Worm (Caenorhabditis elegans) whole organism, L2 larva: ENCODE results near the gene F35H10.6.

Experiments
- C34F6.9 ChIP-seq: fragments of 150-350 bp; optimal IDR thresholded peaks from 2 replicates; lab custom pipeline; 2014; ENCODE audit warnings: missing biosample characterization, missing genetic modification characterization
- F13H6.1 ChIP-seq: sonication (generic microtip); optimal IDR thresholded peaks from 2 replicates; lab custom pipeline; 2016; ENCODE audit warnings: missing genetic modification characterization, missing compliant biosample characterization
- R02D3.7 ChIP-seq: fragments of 150-350 bp; optimal IDR thresholded peaks from 2 replicates; lab custom pipeline; 2014; ENCODE audit warnings: missing biosample characterization, missing genetic modification characterization
- Y55F3AM.14 ChIP-seq: fragments of 200-800 bp; sonication (Bioruptor generic); optimal IDR thresholded peaks from 2 replicates; lab custom pipeline; 2018; ENCODE audit warnings: mild to moderate bottlenecking, missing genetic modification characterization, missing compliant biosample characterization
- ZK546.5 ChIP-seq: sonication (generic microtip); optimal IDR thresholded peaks from 2 replicates; lab custom pipeline; 2017; ENCODE audit warnings: missing biosample characterization, missing genetic modification characterization
- alr-1 ChIP-seq: fragments of 150-350 bp; optimal IDR thresholded peaks from 2 replicates; lab custom pipeline; 2014; ENCODE audit warnings: missing biosample characterization, missing genetic modification characterization
- aly-2 ChIP-seq: fragments of 150-350 bp; optimal IDR thresholded peaks from 2 replicates; lab custom pipeline; 2014; ENCODE audit warnings: missing biosample characterization, missing genetic modification characterization
- ama-1 ChIP-seq: fragments of 150-350 bp; optimal IDR thresholded peaks from 2 replicates; lab custom pipeline; 2018; ENCODE audit warnings: inconsistent platforms
- blmp-1 ChIP-seq: sonication (generic microtip); optimal IDR thresholded peaks from 2 replicates; lab custom pipeline; 2017; ENCODE audit warnings: missing genetic modification characterization, mild to moderate bottlenecking, missing compliant biosample characterization, antibody characterized with exemption, moderate library complexity; ENCODE audit not compliant: insufficient read depth
- ceh-82 ChIP-seq: fragments of 150-350 bp; optimal IDR thresholded peaks from 2 replicates; lab custom pipeline; 2014; ENCODE audit warnings: missing biosample characterization, missing genetic modification characterization
- elt-1 ChIP-seq: fragments of 150-350 bp; optimal IDR thresholded peaks from 2 replicates; lab custom pipeline; 2014; ENCODE audit warnings: missing biosample characterization, missing genetic modification characterization
- elt-3 ChIP-seq: sonication (generic microtip); optimal IDR thresholded peaks from 2 replicates; lab custom pipeline; 2017; ENCODE audit warnings: missing biosample characterization, missing genetic modification characterization
- fos-1 ChIP-seq: fragments of 150-350 bp; optimal IDR thresholded peaks from 2 replicates; lab custom pipeline; 2014; ENCODE audit warnings: missing biosample characterization, missing genetic modification characterization
- gmeb-1 ChIP-seq: fragments of 150-350 bp; optimal IDR thresholded peaks from 2 replicates; lab custom pipeline; 2014; ENCODE audit warnings: missing biosample characterization, missing genetic modification characterization
- lin-11 ChIP-seq: fragments of 150-350 bp; sonication (generic microtip); optimal IDR thresholded peaks from 2 replicates; lab custom pipeline; 2014; ENCODE audit warnings: missing biosample characterization, missing genetic modification characterization, inconsistent platforms, mixed read lengths
- lin-13 ChIP-seq: fragments of 150-350 bp; optimal IDR thresholded peaks from 2 replicates; lab custom pipeline; 2014; ENCODE audit warnings: missing biosample characterization, missing genetic modification reagents, missing genetic modification characterization
- lsy-2 ChIP-seq, 2 experiments: fragments of 150-350 bp in 1 of 2; sonication (generic microtip) in 1 of 2; optimal IDR thresholded peaks; 2 replicates each; lab custom pipeline; 2014 to 2017; ENCODE audit warnings: missing biosample characterization in 2 of 2, missing genetic modification characterization in 2 of 2
- mab-5 ChIP-seq: fragments of 150-350 bp; optimal IDR thresholded peaks from 2 replicates; lab custom pipeline; 2014; ENCODE audit warnings: missing biosample characterization, missing genetic modification characterization
- mdl-1 ChIP-seq, 2 experiments: fragments of 150-350 bp in 1 of 2; sonication (generic microtip) in 1 of 2; optimal IDR thresholded peaks; 2 replicates each; lab custom pipeline; 2017; ENCODE audit warnings: missing biosample characterization in 2 of 2, missing genetic modification characterization in 2 of 2
- nhr-10 ChIP-seq: sonication (generic microtip); optimal IDR thresholded peaks from 2 replicates; lab custom pipeline; 2017; ENCODE audit warnings: missing biosample characterization, missing genetic modification characterization
- nhr-12 ChIP-seq: fragments of 150-350 bp; optimal IDR thresholded peaks from 2 replicates; lab custom pipeline; 2014; ENCODE audit warnings: missing biosample characterization, missing genetic modification characterization
- nhr-21 ChIP-seq: fragments of 150-350 bp; optimal IDR thresholded peaks from 2 replicates; lab custom pipeline; 2014; ENCODE audit warnings: missing biosample characterization, missing genetic modification characterization
- nhr-6 ChIP-seq: fragments of 150-350 bp; optimal IDR thresholded peaks from 2 replicates; lab custom pipeline; 2014; ENCODE audit warnings: missing biosample characterization, missing genetic modification characterization
- sem-4 ChIP-seq: fragments of 150-350 bp; optimal IDR thresholded peaks from 2 replicates; lab custom pipeline; 2014; ENCODE audit warnings: missing biosample characterization, missing genetic modification reagents, missing genetic modification characterization
- skn-1 ChIP-seq: sonication (generic microtip); optimal IDR thresholded peaks from 2 replicates; lab custom pipeline; 2017; ENCODE audit warnings: missing biosample characterization, missing genetic modification characterization
- sma-9 ChIP-seq, 2 experiments: fragments of 150-350 bp in 1 of 2; sonication (generic microtip) in 1 of 2; optimal IDR thresholded peaks; 2 replicates each; lab custom pipeline; 2014 to 2016; ENCODE audit warnings: missing genetic modification characterization in 2 of 2, mild to moderate bottlenecking in 1 of 2, missing biosample characterization in 1 of 2, missing compliant biosample characterization in 1 of 2, missing genetic modification reagents in 1 of 2, moderate library complexity in 1 of 2
- snpc-4 ChIP-seq: fragments of 150-350 bp; optimal IDR thresholded peaks from 2 replicates; lab custom pipeline; 2014; ENCODE audit warnings: missing biosample characterization, missing genetic modification characterization
- unc-62 ChIP-seq: fragments of 150-350 bp; optimal IDR thresholded peaks from 2 replicates; lab custom pipeline; 2014; ENCODE audit warnings: missing biosample characterization, missing genetic modification reagents, missing genetic modification characterization
- zag-1 ChIP-seq: fragments of 150-350 bp; optimal IDR thresholded peaks from 2 replicates; lab custom pipeline; 2014; ENCODE audit warnings: missing biosample characterization, missing genetic modification characterization
- ztf-1 ChIP-seq: fragments of 200-800 bp; sonication (Bioruptor generic); conservative IDR thresholded peaks from 2 replicates; pipeline ENCODE4 v1.3.6; 2022; ENCODE audit warnings: missing genetic modification characterization, missing compliant biosample characterization
- ztf-4 ChIP-seq: fragments of 150-350 bp; optimal IDR thresholded peaks from 2 replicates; lab custom pipeline; 2014; ENCODE audit warnings: missing biosample characterization, missing genetic modification characterization

Gene F35H10.6

DNA sequence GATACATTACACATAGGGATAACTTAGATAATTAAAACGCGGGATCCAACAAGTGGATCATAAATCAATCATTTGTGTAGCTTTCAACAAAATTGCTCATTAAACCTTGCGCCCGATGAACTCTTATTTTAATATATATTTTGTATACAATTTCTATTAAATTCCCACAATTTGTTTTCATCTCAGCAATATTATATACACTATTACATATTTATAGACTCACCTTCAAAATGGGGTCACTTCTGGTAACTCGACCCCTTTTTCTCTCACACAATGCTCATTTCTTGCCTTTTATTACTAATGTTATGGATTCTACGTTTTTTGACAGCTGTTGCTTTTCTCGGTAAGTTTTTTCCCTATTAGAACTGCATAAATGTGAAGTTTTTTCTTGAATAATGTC is 39.9 kb downstream of the F35H10.6 start, which contains the start of gene lgc-6:
TSS of gene lgc-6 (plus strand) at position 301 of the 400 bp plus-strand sequence.
- TF ChIP-seq nhr-6: no peak
- TF ChIP-seq lsy-2 (tag; optimal IDR thresholded peaks at IDR 0.05; lab: Kevin White, UChicago): no peak
- no peak for TF ChIP-seq alr-1 (tag; lab: Kevin White, UChicago)
- TF ChIP-seq ZK546.5 (tag; lab: Kevin White, UChicago): no peak
- no peak for TF ChIP-seq aly-2
- TF ChIP-seq ztf-1 (GFP tag; lab: Robert Waterston, UW): no peak
- no peak for TF ChIP-seq F13H6.1 (tag; lab: Kevin White, UChicago)
- no peak for TF ChIP-seq mdl-1 (tag; optimal IDR thresholded peaks at IDR 0.05; lab: Kevin White, UChicago)
- TF ChIP-seq nhr-21 (tag; lab: Kevin White, UChicago): no peak
- TF ChIP-seq elt-3 (tag; lab: Kevin White, UChicago): no peak

DNA sequence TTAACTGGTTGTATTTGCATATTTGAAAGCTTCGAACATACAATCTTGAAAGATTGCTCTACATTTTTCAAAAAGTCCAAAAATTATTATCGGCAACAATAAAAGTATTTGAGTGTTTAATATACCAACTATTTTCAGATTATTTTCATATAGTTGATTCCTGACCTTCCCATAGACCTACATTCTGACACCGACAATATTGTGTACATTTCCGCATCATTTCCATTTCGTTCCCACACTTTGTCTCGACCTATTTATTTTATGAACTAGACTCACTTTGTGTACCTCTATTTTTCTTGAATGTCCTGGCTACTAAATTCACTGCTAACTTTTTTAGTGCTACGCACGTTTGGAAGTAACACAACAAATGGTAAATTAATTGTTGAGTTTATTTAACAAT is 42.6 kb downstream of the F35H10.6 start, which contains the start of gene lgc-5:
TSS of gene lgc-5 (plus strand) at position 301 of the 400 bp plus-strand sequence.
- no peak for TF ChIP-seq mab-5 (tag; lab: Kevin White, UChicago)
- no peak for TF ChIP-seq nhr-21 (tag; lab: Kevin White, UChicago)
- no peak for TF ChIP-seq sma-9 (GFP tag; optimal IDR thresholded peaks at IDR 0.05; lab: Kevin White, UChicago)
- TF ChIP-seq sma-9 (tag; optimal IDR thresholded peaks at IDR 0.05; lab: Kevin White, UChicago): no peak
- no peak for TF ChIP-seq R02D3.7 (tag; lab: Kevin White, UChicago)
- TF ChIP-seq zag-1 (tag; lab: Kevin White, UChicago): no peak
- no peak for TF ChIP-seq nhr-6
- no peak for TF ChIP-seq aly-2
- no peak for TF ChIP-seq snpc-4 (tag; lab: Kevin White, UChicago)
- no peak for TF ChIP-seq unc-62 (GFP tag; lab: Kevin White, UChicago)
- no peak for TF ChIP-seq lin-11 (tag; lab: Kevin White, UChicago)
- TF ChIP-seq Y55F3AM.14 (GFP tag; lab: Kevin White, UChicago): no peak
- TF ChIP-seq elt-3 (tag; lab: Kevin White, UChicago): no peak
- TF ChIP-seq nhr-12 (tag; lab: Kevin White, UChicago): no peak
- TF ChIP-seq alr-1 (tag; lab: Kevin White, UChicago): no peak
- no peak for TF ChIP-seq fos-1 (tag; lab: Kevin White, UChicago)
- TF ChIP-seq sem-4 (tag; lab: Kevin White, UChicago): no peak
- no peak for TF ChIP-seq nhr-10
- TF ChIP-seq ama-1 (lab: Kevin White, UChicago): no peak
- TF ChIP-seq skn-1: no peak
- TF ChIP-seq, all 48 proteins: peak for 0

DNA sequence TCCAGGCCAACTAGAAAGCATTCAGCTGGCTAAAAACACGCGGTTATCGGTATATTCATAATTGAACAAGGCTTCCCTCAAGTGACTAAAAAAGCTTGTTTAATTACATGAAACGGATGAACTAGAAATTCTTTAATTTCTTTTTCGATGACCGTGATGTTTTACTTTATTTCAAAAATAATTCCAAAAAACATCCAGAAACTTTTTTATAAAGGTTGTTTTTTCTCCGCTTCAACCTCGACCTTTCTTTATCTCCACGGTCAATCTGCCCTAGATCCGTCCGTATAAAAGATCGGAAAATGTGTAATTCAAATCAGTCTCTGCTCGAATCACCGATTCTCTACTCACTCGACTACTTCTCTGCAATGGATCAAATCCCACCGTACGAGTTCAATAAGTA is 45.8 kb downstream of the F35H10.6 start, which contains the start of gene F17E9.5:
TSS of gene F17E9.5 (plus strand) at position 301 of the 400 bp plus-strand sequence.
- no peak for TF ChIP-seq C34F6.9 (tag; lab: Kevin White, UChicago)

DNA sequence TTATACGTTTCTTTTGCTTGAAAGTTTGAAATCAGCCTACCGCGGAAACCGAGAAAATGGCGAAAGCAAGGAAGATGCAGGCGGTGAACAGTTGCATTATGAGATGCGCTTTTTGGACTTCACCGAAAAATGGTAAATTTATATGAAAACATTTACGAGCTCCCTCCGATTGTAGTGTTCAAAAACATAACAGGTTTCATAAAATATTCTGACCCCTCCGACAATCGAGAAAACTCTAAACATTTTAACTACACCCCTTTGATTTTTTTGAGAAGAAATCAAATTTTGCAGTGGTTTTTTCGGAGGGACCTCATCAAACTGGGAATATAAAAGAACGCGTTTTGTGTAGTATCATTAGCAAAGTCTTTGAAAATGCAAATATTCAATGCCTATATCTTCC is 47.3 kb downstream of the F35H10.6 start, which contains the start of the genes F17E9.18 and F17E9.15:
TSS of gene F17E9.18 (minus strand) at position 101 of the 400 bp plus-strand sequence.
TSS of gene F17E9.15 (plus strand) at position 368 of the 400 bp plus-strand sequence.
- no peak for TF ChIP-seq ceh-82 (tag; lab: Kevin White, UChicago)
- TF ChIP-seq elt-1 (tag; lab: Kevin White, UChicago): no peak
- no peak for TF ChIP-seq lin-13

DNA sequence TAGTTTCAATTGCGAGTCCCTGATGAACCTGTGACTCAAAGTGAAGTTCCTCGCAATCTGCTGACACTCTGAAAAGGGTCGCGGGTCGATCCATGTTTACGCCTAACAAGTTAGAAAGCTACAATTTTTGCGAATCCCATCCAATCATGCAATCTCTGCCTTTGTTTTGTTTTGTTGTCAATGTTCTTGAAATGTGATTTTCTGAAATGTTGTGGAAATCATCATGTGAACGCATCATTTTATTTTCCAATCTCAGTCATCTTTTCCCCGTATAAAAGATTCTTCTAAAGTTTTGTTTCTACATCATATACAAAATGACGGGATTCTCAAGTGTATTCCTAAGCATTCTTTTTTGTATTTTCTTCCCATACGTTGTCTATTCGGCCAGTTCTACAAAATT is 48.3 kb downstream of the F35H10.6 start, which contains the start of gene F17E9.4:
TSS of gene F17E9.4 (plus strand) at position 301 of the 400 bp plus-strand sequence.
- TF ChIP-seq alr-1 (tag; lab: Kevin White, UChicago): no peak
- no peak for TF ChIP-seq skn-1
- no peak for TF ChIP-seq nhr-12 (tag; lab: Kevin White, UChicago)
- TF ChIP-seq blmp-1: no peak
- no peak for TF ChIP-seq elt-1 (tag; lab: Kevin White, UChicago)
- TF ChIP-seq snpc-4 (tag; lab: Kevin White, UChicago): no peak
- no peak for TF ChIP-seq ztf-4 (tag; lab: Kevin White, UChicago)
- no peak for TF ChIP-seq lin-11 (tag; lab: Kevin White, UChicago)
- no peak for TF ChIP-seq R02D3.7 (tag; lab: Kevin White, UChicago)
- TF ChIP-seq sem-4 (tag; lab: Kevin White, UChicago): no peak
- TF ChIP-seq nhr-10: no peak
- no peak for TF ChIP-seq gmeb-1 (tag; lab: Kevin White, UChicago)
- no peak for TF ChIP-seq sma-9 (GFP tag; optimal IDR thresholded peaks at IDR 0.05; lab: Kevin White, UChicago)
- no peak for TF ChIP-seq sma-9 (tag; optimal IDR thresholded peaks at IDR 0.05; lab: Kevin White, UChicago)
- no peak for TF ChIP-seq nhr-6
- no peak for TF ChIP-seq ceh-82 (tag; lab: Kevin White, UChicago)
